Fruit fly (Drosophila melanogaster): Measurements from ENCODE around the gene CG15468.

CG15468 gene

DNA sequence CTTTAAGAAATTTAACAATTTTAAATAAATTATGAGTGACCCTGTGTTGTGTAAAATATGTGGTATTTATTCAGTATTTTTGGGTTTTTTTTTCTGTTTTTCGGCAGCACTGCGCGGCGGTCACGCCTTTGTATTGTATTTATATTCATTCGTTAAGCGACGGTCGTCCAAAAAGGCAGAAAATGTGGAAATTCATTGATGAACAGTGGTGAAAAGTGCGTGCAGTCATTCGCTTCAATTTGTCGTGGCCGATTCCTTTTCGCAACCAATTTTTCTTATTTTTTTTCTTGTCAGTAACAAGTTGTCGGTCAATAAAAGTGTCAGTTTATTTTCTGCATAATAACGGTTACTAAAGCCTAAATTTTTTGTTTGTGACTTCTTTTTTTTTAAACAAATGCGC lies 21.9 kb downstream of the CG15468 start, which contains the start of gene Ptp4E:
Gene Ptp4E, plus strand, starts transcription at position 143 of the 400 bp plus-strand sequence.
- TF ChIP-seq Bteb2 (GFP tag; optimal IDR thresholded peaks at IDR 0.05) (no peak), HHEX (GFP tag; optimal IDR thresholded peaks at IDR 0.05) (no peak), CG12219 (GFP tag; optimal IDR thresholded peaks at IDR 0.05) (no peak), BEAF-32 (GFP tag; optimal IDR thresholded peaks at IDR 0.05) (peak; percentile 32), HmgZ (tag; optimal IDR thresholded peaks at IDR 0.05) (no peak), CG10321 (GFP tag; IDR thresholded peaks at IDR 0.05) (no peak), CG14710 (tag; optimal IDR thresholded peaks at IDR 0.05) (no peak), az2 (GFP tag; optimal IDR thresholded peaks at IDR 0.05) (no peak), sens (GFP tag) (peak; percentile 86), NK7.1 (GFP tag; optimal IDR thresholded peaks at IDR 0.05) (no peak), Poxn (GFP tag; IDR thresholded peaks at IDR 0.05) (no peak), slbo (GFP tag; IDR thresholded peaks at IDR 0.05) (no peak), eve (GFP tag; optimal IDR thresholded peaks at IDR 0.05) (peak in 1 of 2 experiments; percentile 61), Asciz (GFP tag; optimal IDR thresholded peaks at IDR 0.05) (peak; percentile 16), Nf-YA (GFP tag; IDR thresholded peaks at IDR 0.05) (no peak), CG13424 (tag; optimal IDR thresholded peaks at IDR 0.05) (no peak), CG17361 (GFP tag; IDR thresholded peaks at IDR 0.05) (no peak), CG3995 (GFP tag; optimal IDR thresholded peaks at IDR 0.05) (peak; percentile 30), Drgx (GFP tag; IDR thresholded peaks at IDR 0.05) (no peak), CG6654 (GFP tag; optimal IDR thresholded peaks at IDR 0.05) (no peak), fu2 (GFP tag; optimal IDR thresholded peaks at IDR 0.05) (no peak), tna (GFP tag; IDR thresholded peaks at IDR 0.05; ENCODE audit: partially characterized antibody) (no peak), Rfx (GFP tag; IDR thresholded peaks at IDR 0.05) (peak; percentile 18; the same call in 1 of the 2 replicates), Hmr (GFP tag; optimal IDR thresholded peaks at IDR 0.05) (peak; percentile 19), grau (tag; optimal IDR thresholded peaks at IDR 0.05) (no peak), CG16815 (GFP tag; optimal IDR thresholded peaks at IDR 0.05) (no peak), Gsc (GFP tag; IDR thresholded peaks at IDR 0.05) (no peak), CG2202 (tag; optimal IDR thresholded peaks at IDR 0.05) (no peak), CG10431 (GFP tag; optimal IDR thresholded peaks at IDR 0.05) (peak; percentile 44), bsh (GFP tag; optimal IDR thresholded peaks at IDR 0.05) (peak in 1 of 2 experiments; percentile 45), pzg (GFP tag; optimal IDR thresholded peaks at IDR 0.05) (peak; percentile 44), CG43689 (GFP tag; IDR thresholded peaks at IDR 0.05) (no peak), gsb-n (tag; optimal IDR thresholded peaks at IDR 0.05) (no peak), lab (GFP tag; optimal IDR thresholded peaks at IDR 0.05) (peak; percentile 4), ken (GFP tag; IDR thresholded peaks at IDR 0.05) (no peak), Atf3 (GFP tag; optimal IDR thresholded peaks at IDR 0.05) (no peak), Doc3 (GFP tag; IDR thresholded peaks at IDR 0.05; ENCODE audit: partially characterized antibody) (no peak), ttk (GFP tag; IDR thresholded peaks at IDR 0.05) (no peak), Sox102F (GFP tag; optimal IDR thresholded peaks at IDR 0.05) (no peak), ase (GFP tag; IDR thresholded peaks at IDR 0.05) (no peak), al (GFP tag; IDR thresholded peaks at IDR 0.05) (no peak), ci (GFP tag; IDR thresholded peaks at IDR 0.05) (peak; percentile 45; the same call in 1 of the 3 replicates), Bgb (GFP tag; IDR thresholded peaks at IDR 0.05; ENCODE audit: partially characterized antibody) (no peak; the same call in 1 of the 2 replicates), CG3726 (GFP tag; IDR thresholded peaks at IDR 0.05) (no peak), CG5245 (GFP tag; optimal IDR thresholded peaks at IDR 0.05) (no peak), bbx (GFP tag; IDR thresholded peaks at IDR 0.05; ENCODE audit: partially characterized antibody) (no peak), CG17328 (GFP tag; IDR thresholded peaks at IDR 0.05) (0 out of 2 replicates have a peak, but pooled peaks have one; percentile 30), CG17568 (GFP tag; optimal IDR thresholded peaks at IDR 0.05) (peak; percentile 20), CG2889 (GFP tag; IDR thresholded peaks at IDR 0.05) (no peak), CG18476 (GFP tag; optimal IDR thresholded peaks at IDR 0.05) (no peak), Hey (tag; optimal IDR thresholded peaks at IDR 0.05) (no peak), Ada2b (GFP tag; IDR thresholded peaks at IDR 0.05) (no peak)

Measured in whole organism, embryonic.